Worm (Caenorhabditis elegans) whole organism, L1 larva: ENCODE data around the gene Y56A3A.33.

Source experiments
- F16B12.6 ChIP-seq: fragments of 150-350 bp; optimal IDR thresholded peaks from 2 replicates; lab custom pipeline; 2014; ENCODE audit warnings: missing biosample characterization, missing genetic modification characterization
- fkh-4 ChIP-seq: sonication (generic microtip); optimal IDR thresholded peaks from 2 replicates; lab custom pipeline; 2016; ENCODE audit warnings: missing compliant biosample characterization, missing genetic modification characterization, borderline replicate concordance
- nhr-19 ChIP-seq: fragments of 200-800 bp; sonication (Bioruptor generic); conservative IDR thresholded peaks from 2 replicates; pipeline ENCODE4 v1.3.6; 2022; ENCODE audit warnings: missing genetic modification characterization, missing compliant biosample characterization
- nhr-85 ChIP-seq: sonication (generic microtip); peaks from one replicate; lab custom pipeline; 2016; ENCODE audit warnings: missing genetic modification characterization, inconsistent platforms, missing compliant biosample characterization

ce11 chrIII:12017999-12018398 lies 15.2 kb upstream of the Y56A3A.33 start:
- TF ChIP-seq nhr-85 (tag; lab: Kevin White, UChicago) (peak; percentile 83), nhr-19 (GFP tag; lab: Robert Waterston, UW) (no peak), F16B12.6 (no peak), fkh-4 (tag; lab: Kevin White, UChicago) (no peak)
